Worm (Caenorhabditis elegans) whole organism, dauer: Measurements from ENCODE around the gene flp-32.

Source experiments
- unc-62 ChIP-seq: sonication (generic microtip); optimal IDR thresholded peaks from 2 replicates; lab custom pipeline; 2017; ENCODE audit warnings: missing biosample characterization, missing genetic modification reagents, missing genetic modification characterization

flp-32 gene

ce11 chrX:15433487-15433886 is at the start of gene flp-32:
Gene flp-32, plus strand, starts transcription at chrX:15433787.
- TF ChIP-seq unc-62 (GFP tag; lab: Kevin White, UChicago) = no peak

- TF ChIP-seq unc-62 (GFP tag; lab: Kevin White, UChicago) = no peak
These were observed 49.4 kb upstream of the flp-32 start for ce11 chrX:15384090-15384624.

ce11 chrX:15385379-15385778 is 48.2 kb upstream of the flp-32 start:
- no peak for TF ChIP-seq unc-62 (GFP tag; lab: Kevin White, UChicago)

ce11 chrX:15385807-15386349 is 47.7 kb upstream of the flp-32 start:
- TF ChIP-seq unc-62 (GFP tag; lab: Kevin White, UChicago) = no peak

ce11 chrX:15388259-15388658 is 45.3 kb upstream of the flp-32 start:
- TF ChIP-seq unc-62 (GFP tag; lab: Kevin White, UChicago) = no peak

- no peak for TF ChIP-seq unc-62 (GFP tag; lab: Kevin White, UChicago)
These were observed 43.7 kb upstream of the flp-32 start for ce11 chrX:15389853-15390252.

ce11 chrX:15392672-15393071 is 40.9 kb upstream of the flp-32 start:
- TF ChIP-seq unc-62 (GFP tag; lab: Kevin White, UChicago) = no peak

- no peak for TF ChIP-seq unc-62 (GFP tag; lab: Kevin White, UChicago)
These were observed 37.9 kb upstream of the flp-32 start for ce11 chrX:15395723-15396122.

- TF ChIP-seq unc-62 (GFP tag; lab: Kevin White, UChicago) = no peak
These were observed 26.0 kb upstream of the flp-32 start, which contains the start of gene psa-3 for ce11 chrX:15407631-15408030. Gene psa-3, plus strand, starts transcription at chrX:15407931.

- TF ChIP-seq unc-62 (GFP tag; lab: Kevin White, UChicago) = no peak
These were observed 25.0 kb upstream of the flp-32 start for ce11 chrX:15408577-15408976.

ce11 chrX:15415226-15415625 is 18.4 kb upstream of the flp-32 start, which contains the start of gene pqn-36:
Gene pqn-36, minus strand, starts transcription at chrX:15415493.
- no peak for TF ChIP-seq unc-62 (GFP tag; lab: Kevin White, UChicago)

- no peak for TF ChIP-seq unc-62 (GFP tag; lab: Kevin White, UChicago)
These were observed 12.9 kb upstream of the flp-32 start, which contains the start of gene F39D8.3 for ce11 chrX:15420671-15421070. Gene F39D8.3, plus strand, starts transcription at chrX:15420971.

ce11 chrX:15423708-15424423 is 9.7 kb upstream of the flp-32 start:
- no peak for TF ChIP-seq unc-62 (GFP tag; lab: Kevin White, UChicago)

ce11 chrX:15427931-15428330 is 5.7 kb upstream of the flp-32 start, which contains the start of gene nas-13:
Gene nas-13, minus strand, starts transcription at chrX:15428253.
- no peak for TF ChIP-seq unc-62 (GFP tag; lab: Kevin White, UChicago)

- TF ChIP-seq unc-62 (GFP tag; lab: Kevin White, UChicago) = no peak
These were observed 2.6 kb upstream of the flp-32 start, which contains the start of gene blos-8 for ce11 chrX:15430983-15431382. Gene blos-8, minus strand, starts transcription at chrX:15431198.

- no peak for TF ChIP-seq unc-62 (GFP tag; lab: Kevin White, UChicago)
These were observed 1.3 kb downstream of the flp-32 start for ce11 chrX:15434922-15435321.
